Worm (Caenorhabditis elegans) whole organism, mixed stage, embryonic: ENCODE measurements around the gene fbxb-54.

ENCODE experiments used
- M03D4.4 ChIP-seq: sonication (generic microtip); optimal IDR thresholded peaks from 2 replicates; lab custom pipeline; 2017; ENCODE audit warnings: mild to moderate bottlenecking, missing genetic modification characterization, missing compliant biosample characterization
- bed-3 ChIP-seq: fragments of 200-800 bp; sonication (Bioruptor generic); optimal IDR thresholded peaks from 3 replicates; lab custom pipeline; 2018; ENCODE audit warnings: mild to moderate bottlenecking, missing genetic modification characterization, moderate library complexity, missing compliant biosample characterization
- blmp-1 ChIP-seq: fragments of 150-350 bp; optimal IDR thresholded peaks from 2 replicates; lab custom pipeline; 2014; ENCODE audit warnings: missing biosample characterization, missing genetic modification characterization
- ceh-39 ChIP-seq: fragments of 150-350 bp; optimal IDR thresholded peaks from 2 replicates; lab custom pipeline; 2014; ENCODE audit warnings: missing biosample characterization, missing genetic modification characterization
- ceh-43 ChIP-seq: fragments of 200-800 bp; sonication (Bioruptor generic); optimal IDR thresholded peaks from 2 replicates; lab custom pipeline; 2018; ENCODE audit warnings: mild to moderate bottlenecking, missing genetic modification characterization, moderate library complexity, missing compliant biosample characterization
- ces-1 ChIP-seq: fragments of 150-350 bp; optimal IDR thresholded peaks from 2 replicates; lab custom pipeline; 2014; ENCODE audit warnings: missing biosample characterization, missing genetic modification reagents, missing genetic modification characterization
- cnd-1 ChIP-seq: fragments of 200-800 bp; sonication (Bioruptor generic); optimal IDR thresholded peaks from 2 replicates; lab custom pipeline; 2018; ENCODE audit warnings: mild to moderate bottlenecking, missing genetic modification characterization, missing compliant biosample characterization
- drap-1 ChIP-seq: fragments of 200-800 bp; sonication (Bioruptor generic); optimal IDR thresholded peaks from 3 replicates; lab custom pipeline; 2018; ENCODE audit warnings: mild to moderate bottlenecking, missing genetic modification characterization, missing compliant biosample characterization
- elt-1 ChIP-seq: sonication (generic microtip); optimal IDR thresholded peaks from 2 replicates; lab custom pipeline; 2017; ENCODE audit warnings: missing genetic modification characterization, mild to moderate bottlenecking, missing compliant biosample characterization, antibody characterized with exemption, moderate library complexity, borderline replicate concordance; ENCODE audit not compliant: insufficient read depth
- elt-3 ChIP-seq: fragments of 150-350 bp; optimal IDR thresholded peaks from 2 replicates; lab custom pipeline; 2014; ENCODE audit warnings: missing biosample characterization, missing genetic modification characterization
- flh-1 ChIP-seq: fragments of 200-800 bp; sonication (Bioruptor generic); optimal IDR thresholded peaks from 2 replicates; lab custom pipeline; 2018; ENCODE audit warnings: mild to moderate bottlenecking, missing genetic modification characterization, moderate library complexity, missing compliant biosample characterization
- ham-2 ChIP-seq: fragments of 200-800 bp; sonication (Bioruptor generic); optimal IDR thresholded peaks from 2 replicates; lab custom pipeline; 2018; ENCODE audit warnings: mild to moderate bottlenecking, missing genetic modification characterization, missing compliant biosample characterization
- hlh-1 ChIP-seq: fragments of 150-350 bp; optimal IDR thresholded peaks from 2 replicates; lab custom pipeline; 2014; ENCODE audit warnings: missing biosample characterization, missing genetic modification reagents, missing genetic modification characterization
- lin-13 ChIP-seq: fragments of 150-350 bp; optimal IDR thresholded peaks from 2 replicates; lab custom pipeline; 2014; ENCODE audit warnings: missing biosample characterization, missing genetic modification characterization
- lin-32 ChIP-seq: fragments of 200-800 bp; sonication (Bioruptor generic); optimal IDR thresholded peaks from 2 replicates; lab custom pipeline; 2018; ENCODE audit warnings: mild to moderate bottlenecking, missing genetic modification characterization, missing compliant biosample characterization
- lsy-2 ChIP-seq: fragments of 150-350 bp; optimal IDR thresholded peaks from 2 replicates; lab custom pipeline; 2014; ENCODE audit warnings: missing biosample characterization, missing genetic modification characterization
- mab-5 ChIP-seq: fragments of 150-350 bp; optimal IDR thresholded peaks from 2 replicates; lab custom pipeline; 2014; ENCODE audit warnings: missing biosample characterization, missing genetic modification characterization
- mep-1 ChIP-seq: fragments of 150-350 bp; optimal IDR thresholded peaks from 2 replicates; lab custom pipeline; 2017; ENCODE audit warnings: missing biosample characterization, missing genetic modification reagents, missing genetic modification characterization, inconsistent platforms
- nhr-12 ChIP-seq: fragments of 150-350 bp; optimal IDR thresholded peaks from 2 replicates; lab custom pipeline; 2014; ENCODE audit warnings: missing biosample characterization, missing genetic modification characterization
- nhr-2 ChIP-seq: fragments of 150-350 bp; optimal IDR thresholded peaks from 2 replicates; lab custom pipeline; 2014; ENCODE audit warnings: missing biosample characterization, missing genetic modification characterization
- nhr-237 ChIP-seq: fragments of 150-350 bp; optimal IDR thresholded peaks from 2 replicates; lab custom pipeline; 2014; ENCODE audit warnings: missing biosample characterization, missing genetic modification characterization
- nhr-28 ChIP-seq: fragments of 150-350 bp; optimal IDR thresholded peaks from 2 replicates; lab custom pipeline; 2014; ENCODE audit warnings: missing biosample characterization, missing genetic modification characterization
- nhr-76 ChIP-seq: sonication (generic microtip); optimal IDR thresholded peaks from 2 replicates; lab custom pipeline; 2017; ENCODE audit warnings: missing biosample characterization, missing genetic modification characterization
- pha-4 ChIP-seq: fragments of 150-350 bp; optimal IDR thresholded peaks from 2 replicates; lab custom pipeline; 2018; ENCODE audit warnings: missing biosample characterization, missing genetic modification reagents, missing genetic modification characterization
- sem-2 ChIP-seq: fragments of 200-800 bp; sonication (Bioruptor generic); optimal IDR thresholded peaks from 2 replicates; lab custom pipeline; 2018; ENCODE audit warnings: mild to moderate bottlenecking, missing genetic modification characterization, missing compliant biosample characterization
- tbx-8 ChIP-seq: fragments of 200-800 bp; sonication (Bioruptor generic); optimal IDR thresholded peaks from 2 replicates; lab custom pipeline; 2018; ENCODE audit warnings: mild to moderate bottlenecking, missing genetic modification characterization, moderate library complexity, missing compliant biosample characterization
- unc-120 ChIP-seq: sonication (generic microtip); optimal IDR thresholded peaks from 2 replicates; lab custom pipeline; 2017; ENCODE audit warnings: missing genetic modification characterization, missing compliant biosample characterization; ENCODE audit not compliant: poor library complexity, severe bottlenecking
- unc-39 ChIP-seq: fragments of 150-350 bp; optimal IDR thresholded peaks from 2 replicates; lab custom pipeline; 2014; ENCODE audit warnings: missing biosample characterization, missing genetic modification characterization
- zip-8 ChIP-seq: fragments of 150-350 bp; optimal IDR thresholded peaks from 2 replicates; lab custom pipeline; 2014; ENCODE audit warnings: missing biosample characterization, missing genetic modification characterization

fbxb-54 gene

ce11 chrII:1597101-1598088 lies 41.3 kb upstream of the fbxb-54 start, which contains the start of gene bath-46:
TSS of gene bath-46 (plus strand) at chrII:1597906.
- TF ChIP-seq unc-120 (tag; lab: Kevin White, UChicago), result no peak
- no peak for TF ChIP-seq pha-4 (tag; lab: Kevin White, UChicago)
- no peak for TF ChIP-seq mab-5 (tag; lab: Kevin White, UChicago)
- TF ChIP-seq bed-3 (GFP tag; lab: Kevin White, UChicago), result no peak
- no peak for TF ChIP-seq ham-2 (GFP tag; lab: Kevin White, UChicago)
- TF ChIP-seq lin-13 (tag; lab: Kevin White, UChicago), result no peak
- no peak for TF ChIP-seq hlh-1 (tag; lab: Kevin White, UChicago)

ce11 chrII:1595137-1595536 lies 39.0 kb upstream of the fbxb-54 start, which contains the start of gene clec-20:
TSS of gene clec-20 (minus strand) at chrII:1595237.
- TF ChIP-seq elt-3 (tag; lab: Kevin White, UChicago) (no peak), nhr-76 (tag; lab: Kevin White, UChicago) (no peak), unc-39 (tag; lab: Kevin White, UChicago) (no peak), nhr-2 (no peak), nhr-28 (tag; lab: Kevin White, UChicago) (no peak), lin-32 (GFP tag; lab: Kevin White, UChicago) (no peak), zip-8 (tag; lab: Kevin White, UChicago) (no peak), hlh-1 (tag; lab: Kevin White, UChicago) (no peak), M03D4.4 (no peak), sem-2 (GFP tag; lab: Kevin White, UChicago) (no peak), nhr-12 (tag; lab: Kevin White, UChicago) (no peak), mep-1 (tag; lab: Kevin White, UChicago) (no peak), flh-1 (no peak), unc-120 (tag; lab: Kevin White, UChicago) (no peak), drap-1 (no peak), ceh-43 (no peak), ceh-39 (tag; lab: Kevin White, UChicago) (no peak), elt-1 (tag; lab: Kevin White, UChicago) (no peak)

ce11 chrII:1589845-1590244 lies 33.7 kb upstream of the fbxb-54 start, which contains the start of gene T07H3.7:
TSS of gene T07H3.7 (minus strand) at chrII:1589945.
- TF ChIP-seq mab-5 (tag; lab: Kevin White, UChicago) (no peak), nhr-237 (tag; lab: Kevin White, UChicago) (no peak), zip-8 (tag; lab: Kevin White, UChicago) (no peak), flh-1 (no peak)

DNA sequence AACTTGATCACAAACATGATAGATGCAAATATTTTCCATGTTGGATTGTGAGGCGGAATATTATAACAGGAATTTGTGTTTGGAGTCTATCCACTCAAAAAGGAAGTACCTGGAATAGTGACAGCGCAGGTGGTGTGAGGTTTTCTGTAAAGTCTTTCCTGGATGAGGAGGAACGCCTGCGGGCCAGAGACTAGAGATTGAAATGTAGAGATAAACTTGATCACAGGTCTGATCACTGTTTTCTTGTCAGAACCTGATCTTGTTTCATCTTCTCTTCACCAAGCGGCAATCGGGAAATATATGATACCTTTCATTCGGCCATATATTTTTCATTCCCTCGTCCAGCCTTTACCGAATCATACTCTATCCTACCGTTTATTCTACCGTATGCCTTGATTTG lies 30.2 kb upstream of the fbxb-54 start, which contains the start of gene T07H3.8:
T07H3.8 (plus strand) TSS at position 301 of the 400 bp plus-strand sequence.
- no peak for TF ChIP-seq ces-1 (GFP tag; lab: Kevin White, UChicago)
- TF ChIP-seq tbx-8 (GFP tag; lab: Kevin White, UChicago), result no peak
- no peak for TF ChIP-seq nhr-12 (tag; lab: Kevin White, UChicago)
- TF ChIP-seq cnd-1, result no peak
- TF ChIP-seq lsy-2 (tag; lab: Kevin White, UChicago), result no peak
- TF ChIP-seq zip-8 (tag; lab: Kevin White, UChicago), result no peak
- no peak for TF ChIP-seq nhr-237 (tag; lab: Kevin White, UChicago)
- TF ChIP-seq ham-2 (GFP tag; lab: Kevin White, UChicago), result no peak
- no peak for TF ChIP-seq unc-39 (tag; lab: Kevin White, UChicago)
- no peak for TF ChIP-seq ceh-43
- no peak for TF ChIP-seq nhr-2
- no peak for TF ChIP-seq elt-3 (tag; lab: Kevin White, UChicago)
- no peak for TF ChIP-seq blmp-1 (tag; lab: Kevin White, UChicago)
- TF ChIP-seq bed-3 (GFP tag; lab: Kevin White, UChicago), result no peak
- no peak for TF ChIP-seq ceh-39 (tag; lab: Kevin White, UChicago)
- no peak for TF ChIP-seq flh-1
- TF ChIP-seq sem-2 (GFP tag; lab: Kevin White, UChicago), result no peak
- no peak for TF ChIP-seq unc-120 (tag; lab: Kevin White, UChicago)
- TF ChIP-seq M03D4.4, result no peak
- TF ChIP-seq, all 35 proteins: peak for 0
